Worm (Caenorhabditis elegans) whole organism, mixed stage, embryonic: ENCODE data around the gene nxf-1.
A peak's percentile ranks its signal among the peaks of the same experiment; 100 is the strongest.

ENCODE experiments used
- bed-3 ChIP-seq: fragments of 200-800 bp; sonication (Bioruptor generic); optimal IDR thresholded peaks from 3 replicates; lab custom pipeline; 2018; ENCODE audit warnings: mild to moderate bottlenecking, missing genetic modification characterization, moderate library complexity, missing compliant biosample characterization
- ceh-83 ChIP-seq: fragments of 200-800 bp; sonication (Bioruptor generic); optimal IDR thresholded peaks from 2 replicates; lab custom pipeline; 2018; ENCODE audit warnings: mild to moderate bottlenecking, missing genetic modification characterization, missing compliant biosample characterization
- cnd-1 ChIP-seq: fragments of 200-800 bp; sonication (Bioruptor generic); optimal IDR thresholded peaks from 2 replicates; lab custom pipeline; 2018; ENCODE audit warnings: mild to moderate bottlenecking, missing genetic modification characterization, missing compliant biosample characterization
- drap-1 ChIP-seq: fragments of 200-800 bp; sonication (Bioruptor generic); optimal IDR thresholded peaks from 3 replicates; lab custom pipeline; 2018; ENCODE audit warnings: mild to moderate bottlenecking, missing genetic modification characterization, missing compliant biosample characterization
- elt-1 ChIP-seq: sonication (generic microtip); optimal IDR thresholded peaks from 2 replicates; lab custom pipeline; 2017; ENCODE audit warnings: missing genetic modification characterization, mild to moderate bottlenecking, missing compliant biosample characterization, antibody characterized with exemption, moderate library complexity, borderline replicate concordance; ENCODE audit not compliant: insufficient read depth
- elt-3 ChIP-seq: fragments of 150-350 bp; optimal IDR thresholded peaks from 2 replicates; lab custom pipeline; 2014; ENCODE audit warnings: missing biosample characterization, missing genetic modification characterization
- flh-1 ChIP-seq: fragments of 200-800 bp; sonication (Bioruptor generic); optimal IDR thresholded peaks from 2 replicates; lab custom pipeline; 2018; ENCODE audit warnings: mild to moderate bottlenecking, missing genetic modification characterization, moderate library complexity, missing compliant biosample characterization
- ham-2 ChIP-seq: fragments of 200-800 bp; sonication (Bioruptor generic); optimal IDR thresholded peaks from 2 replicates; lab custom pipeline; 2018; ENCODE audit warnings: mild to moderate bottlenecking, missing genetic modification characterization, missing compliant biosample characterization
- hlh-1 ChIP-seq: fragments of 150-350 bp; optimal IDR thresholded peaks from 2 replicates; lab custom pipeline; 2014; ENCODE audit warnings: missing biosample characterization, missing genetic modification reagents, missing genetic modification characterization
- lin-13 ChIP-seq: fragments of 150-350 bp; optimal IDR thresholded peaks from 2 replicates; lab custom pipeline; 2014; ENCODE audit warnings: missing biosample characterization, missing genetic modification characterization
- lin-32 ChIP-seq: fragments of 200-800 bp; sonication (Bioruptor generic); optimal IDR thresholded peaks from 2 replicates; lab custom pipeline; 2018; ENCODE audit warnings: mild to moderate bottlenecking, missing genetic modification characterization, missing compliant biosample characterization
- lsy-2 ChIP-seq: fragments of 150-350 bp; optimal IDR thresholded peaks from 2 replicates; lab custom pipeline; 2014; ENCODE audit warnings: missing biosample characterization, missing genetic modification characterization
- mab-5 ChIP-seq: fragments of 150-350 bp; optimal IDR thresholded peaks from 2 replicates; lab custom pipeline; 2014; ENCODE audit warnings: missing biosample characterization, missing genetic modification characterization
- mep-1 ChIP-seq: fragments of 150-350 bp; optimal IDR thresholded peaks from 2 replicates; lab custom pipeline; 2017; ENCODE audit warnings: missing biosample characterization, missing genetic modification reagents, missing genetic modification characterization, inconsistent platforms
- mls-2 ChIP-seq: sonication (generic microtip); optimal IDR thresholded peaks from 2 replicates; lab custom pipeline; 2016; ENCODE audit warnings: mild to moderate bottlenecking, missing genetic modification characterization, moderate library complexity, missing compliant biosample characterization
- nhr-2 ChIP-seq: fragments of 150-350 bp; optimal IDR thresholded peaks from 2 replicates; lab custom pipeline; 2014; ENCODE audit warnings: missing biosample characterization, missing genetic modification characterization
- nhr-237 ChIP-seq: fragments of 150-350 bp; optimal IDR thresholded peaks from 2 replicates; lab custom pipeline; 2014; ENCODE audit warnings: missing biosample characterization, missing genetic modification characterization
- nhr-28 ChIP-seq: fragments of 150-350 bp; optimal IDR thresholded peaks from 2 replicates; lab custom pipeline; 2014; ENCODE audit warnings: missing biosample characterization, missing genetic modification characterization
- nhr-76 ChIP-seq: sonication (generic microtip); optimal IDR thresholded peaks from 2 replicates; lab custom pipeline; 2017; ENCODE audit warnings: missing biosample characterization, missing genetic modification characterization
- pha-4 ChIP-seq: fragments of 150-350 bp; optimal IDR thresholded peaks from 2 replicates; lab custom pipeline; 2018; ENCODE audit warnings: missing biosample characterization, missing genetic modification reagents, missing genetic modification characterization
- sem-2 ChIP-seq: fragments of 200-800 bp; sonication (Bioruptor generic); optimal IDR thresholded peaks from 2 replicates; lab custom pipeline; 2018; ENCODE audit warnings: mild to moderate bottlenecking, missing genetic modification characterization, missing compliant biosample characterization
- snpc-4 ChIP-seq: fragments of 150-350 bp; optimal IDR thresholded peaks from 2 replicates; lab custom pipeline; 2014; ENCODE audit warnings: missing biosample characterization, missing genetic modification characterization
- sptf-1 ChIP-seq: sonication (generic microtip); optimal IDR thresholded peaks from 2 replicates; lab custom pipeline; 2017; ENCODE audit warnings: mild to moderate bottlenecking, missing genetic modification characterization, moderate library complexity, missing compliant biosample characterization
- tbx-8 ChIP-seq: fragments of 200-800 bp; sonication (Bioruptor generic); optimal IDR thresholded peaks from 2 replicates; lab custom pipeline; 2018; ENCODE audit warnings: mild to moderate bottlenecking, missing genetic modification characterization, moderate library complexity, missing compliant biosample characterization
- unc-120 ChIP-seq: sonication (generic microtip); optimal IDR thresholded peaks from 2 replicates; lab custom pipeline; 2017; ENCODE audit warnings: missing genetic modification characterization, missing compliant biosample characterization; ENCODE audit not compliant: poor library complexity, severe bottlenecking
- unc-62 ChIP-seq: fragments of 150-350 bp; optimal IDR thresholded peaks from 2 replicates; lab custom pipeline; 2014; ENCODE audit warnings: missing biosample characterization, missing genetic modification reagents, missing genetic modification characterization
- zip-8 ChIP-seq: fragments of 150-350 bp; optimal IDR thresholded peaks from 2 replicates; lab custom pipeline; 2014; ENCODE audit warnings: missing biosample characterization, missing genetic modification characterization
- ztf-11 ChIP-seq: fragments of 150-350 bp; optimal IDR thresholded peaks from 2 replicates; lab custom pipeline; 2014; ENCODE audit warnings: missing biosample characterization, missing genetic modification characterization

Gene nxf-1

DNA sequence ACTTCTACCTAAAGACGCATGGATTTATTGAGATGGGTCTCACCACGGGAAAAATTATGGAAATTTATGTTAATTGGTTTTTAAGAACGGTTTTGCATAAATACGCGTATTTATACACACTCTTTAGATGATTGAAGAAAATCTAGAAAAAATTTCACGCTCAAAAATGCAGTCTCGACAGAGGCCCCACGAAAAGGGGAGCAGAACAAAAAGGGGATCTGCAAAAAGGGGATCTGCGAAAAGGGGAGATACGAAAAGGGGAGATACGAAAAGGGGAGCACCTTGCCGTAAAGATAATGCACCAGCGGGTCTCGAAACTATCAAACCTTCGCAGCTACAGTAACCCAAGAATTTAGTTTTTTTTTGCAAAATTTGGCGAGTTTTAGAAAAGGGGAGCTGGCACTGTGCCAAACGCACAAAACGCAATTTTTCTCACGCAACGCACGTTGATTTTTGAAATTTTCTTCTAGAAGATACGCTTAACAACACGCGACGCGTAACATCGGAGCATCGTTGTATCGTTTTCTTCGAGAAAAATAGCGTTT, 28.7 kb upstream of the nxf-1 start:
- peak; percentile 16 for TF ChIP-seq cnd-1 (tag; lab: Kevin White, UChicago)

DNA sequence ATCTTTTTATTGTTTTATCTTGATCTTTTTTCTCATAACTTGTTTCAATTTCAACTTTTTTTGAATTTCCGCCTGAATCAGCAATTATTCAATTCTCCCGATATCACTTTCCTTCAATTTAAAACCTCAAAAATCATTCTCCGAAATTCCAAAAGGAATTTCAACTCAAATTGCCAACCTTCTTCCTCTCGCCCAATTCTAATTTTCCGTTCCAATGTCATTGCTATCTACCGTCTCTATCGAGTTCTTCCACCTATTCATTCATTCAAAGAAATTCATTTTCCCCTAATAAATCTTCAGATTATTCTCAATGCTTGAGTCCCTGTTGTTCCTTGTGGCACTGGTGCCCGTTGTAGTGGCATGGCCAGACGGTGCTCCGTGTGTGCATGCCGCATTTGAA, 26.0 kb upstream of the nxf-1 start, which contains the start of gene F23B12.4:
TSS of gene F23B12.4 (plus strand) at position 301 of the 400 bp plus-strand sequence.
- no peak for TF ChIP-seq sptf-1 (tag; lab: Kevin White, UChicago)
- TF ChIP-seq lsy-2 (tag; lab: Kevin White, UChicago), result no peak
- no peak for TF ChIP-seq bed-3 (GFP tag; lab: Kevin White, UChicago)
- TF ChIP-seq mab-5 (tag; lab: Kevin White, UChicago), result no peak
- no peak for TF ChIP-seq pha-4 (tag; lab: Kevin White, UChicago)
- no peak for TF ChIP-seq mep-1 (tag; lab: Kevin White, UChicago)
- TF ChIP-seq, all 35 proteins: peak for 0

DNA sequence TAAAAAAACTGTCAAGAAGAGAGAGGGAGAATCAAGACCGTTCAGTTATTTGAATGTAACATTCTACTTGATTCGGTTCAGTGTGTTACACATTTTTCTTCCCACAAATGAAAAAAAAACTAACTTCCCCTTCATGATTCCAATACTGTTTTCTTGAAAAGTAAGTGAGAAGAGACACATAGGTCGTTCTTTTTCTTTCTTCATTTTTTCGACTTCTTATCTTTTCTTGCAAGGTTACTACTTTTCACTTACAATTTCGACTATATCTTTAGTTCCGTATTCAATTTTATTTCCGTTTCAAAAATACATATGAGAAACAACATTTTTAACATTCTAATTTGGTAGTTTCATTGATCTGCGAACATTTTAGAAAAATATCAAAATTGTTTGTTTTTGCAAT, 24.4 kb upstream of the nxf-1 start:
- TF ChIP-seq lin-13 (no peak), tbx-8 (GFP tag; lab: Kevin White, UChicago) (no peak), nhr-76 (tag; lab: Kevin White, UChicago) (no peak)

DNA sequence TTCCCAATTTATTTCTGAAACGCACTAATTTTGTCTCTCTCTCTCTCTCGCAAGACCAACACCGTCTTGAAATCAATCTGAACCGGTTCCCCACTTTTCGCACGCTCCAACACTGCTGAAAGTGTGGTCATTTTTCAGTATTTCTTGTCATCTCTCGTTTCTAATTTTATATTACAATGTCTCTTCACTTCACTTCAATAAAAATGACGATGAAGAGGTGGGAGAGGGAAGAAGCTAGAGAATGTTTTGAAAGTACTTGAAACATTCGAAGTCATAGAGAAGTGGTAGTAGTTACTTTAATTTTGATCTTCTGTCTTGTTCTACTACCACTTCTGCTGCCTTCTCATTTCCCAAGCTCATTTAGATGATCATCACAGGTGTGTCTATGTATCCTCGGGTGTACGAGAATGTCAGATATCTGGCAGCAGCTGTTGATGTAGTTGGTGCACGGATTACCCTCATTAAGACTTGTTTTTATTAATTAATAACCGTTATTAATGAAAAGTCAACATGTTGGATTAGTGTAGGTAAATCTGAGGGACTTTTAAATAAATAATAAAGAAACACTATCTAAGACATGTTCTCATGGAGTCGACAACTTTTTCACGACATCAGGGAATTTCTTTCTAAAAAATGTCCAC, 23.4 kb upstream of the nxf-1 start:
- TF ChIP-seq nhr-2 (tag; lab: Kevin White, UChicago) (peak; percentile 17), elt-3 (tag; lab: Kevin White, UChicago) (no peak), lin-32 (GFP tag; lab: Kevin White, UChicago) (peak; percentile 97)

DNA sequence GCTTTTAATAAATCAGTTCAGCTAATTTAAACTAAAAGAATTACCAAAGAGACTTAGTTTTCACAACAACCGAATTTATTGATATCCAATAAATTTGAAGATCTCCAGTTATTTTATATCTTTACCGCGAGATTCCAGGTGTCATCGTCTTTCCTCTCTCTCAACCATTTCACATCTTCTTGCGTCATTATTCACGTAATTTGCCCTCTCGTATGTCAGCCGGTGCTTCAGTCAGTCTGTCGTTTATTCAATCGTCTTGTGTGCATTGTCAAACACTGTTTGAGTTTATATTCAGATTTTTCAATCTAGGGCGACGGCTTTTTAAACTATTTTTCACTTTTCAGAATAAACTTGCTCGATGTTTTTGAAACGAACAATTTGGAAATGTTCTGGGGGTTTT, 22.5 kb upstream of the nxf-1 start:
- TF ChIP-seq zip-8 (tag; lab: Kevin White, UChicago) (peak; percentile 51), drap-1 (GFP tag; lab: Kevin White, UChicago) (no peak), unc-120 (no peak), nhr-2 (tag; lab: Kevin White, UChicago) (peak; percentile 53), elt-3 (tag; lab: Kevin White, UChicago) (no peak)
- TF ChIP-seq, all 35 proteins: peak for 2

DNA sequence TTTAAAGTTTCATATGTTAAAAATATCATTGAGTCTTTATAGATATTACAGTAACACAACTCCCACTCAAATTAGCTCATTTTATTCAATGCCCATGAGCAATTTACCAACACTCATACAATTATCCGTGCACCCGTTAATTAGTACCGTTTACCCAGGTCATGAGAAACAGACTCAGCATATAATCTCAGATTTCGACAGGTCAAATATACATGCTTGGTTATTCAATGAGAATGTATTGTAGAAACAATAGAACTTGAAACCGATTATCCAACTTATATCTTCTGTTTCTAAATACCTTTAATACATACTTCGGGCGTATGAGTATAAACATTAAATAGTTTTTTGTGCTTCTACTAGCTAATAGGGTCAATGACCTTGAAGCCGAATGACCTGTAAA, 21.4 kb upstream of the nxf-1 start:
- TF ChIP-seq nhr-2 (tag; lab: Kevin White, UChicago), result peak; percentile 65
- no peak for TF ChIP-seq cnd-1 (tag; lab: Kevin White, UChicago)

DNA sequence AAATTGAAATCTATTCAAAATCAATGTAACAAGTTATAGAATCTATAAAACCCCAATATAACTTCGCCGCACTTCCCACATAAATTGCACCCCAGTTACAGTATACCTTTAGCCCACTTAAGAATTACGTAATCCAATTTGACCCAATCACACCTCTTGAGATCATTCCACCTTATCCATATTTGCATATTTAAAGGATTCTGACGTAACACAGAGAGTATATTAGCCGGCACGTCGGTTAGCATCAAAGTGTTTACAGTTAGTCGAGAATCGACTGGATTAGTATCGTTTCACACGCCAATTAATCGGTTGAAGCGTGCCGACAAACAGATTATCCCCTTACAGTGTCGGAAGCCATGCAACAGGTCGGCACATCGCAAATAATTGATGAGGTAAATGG, 18.8 kb upstream of the nxf-1 start:
- TF ChIP-seq zip-8 (tag; lab: Kevin White, UChicago) (peak; percentile 85), lin-13 (no peak), snpc-4 (tag; lab: Kevin White, UChicago) (no peak), unc-62 (GFP tag; lab: Kevin White, UChicago) (no peak), flh-1 (GFP tag; lab: Kevin White, UChicago) (no peak), hlh-1 (tag; lab: Kevin White, UChicago) (no peak), lin-32 (GFP tag; lab: Kevin White, UChicago) (no peak), elt-1 (no peak), ceh-83 (GFP tag; lab: Kevin White, UChicago) (no peak), ztf-11 (tag; lab: Kevin White, UChicago) (no peak), sem-2 (no peak), unc-120 (no peak), ham-2 (no peak), nhr-2 (tag; lab: Kevin White, UChicago) (peak; percentile 97), nhr-237 (tag; lab: Kevin White, UChicago) (no peak), mls-2 (tag; lab: Kevin White, UChicago) (no peak), tbx-8 (GFP tag; lab: Kevin White, UChicago) (no peak), nhr-28 (no peak)
